Worm (Caenorhabditis elegans): ENCODE data around the gene rab-28.
"Not testable (repeated sequence)": the region's sequence is repeated elsewhere in the genome, so short reads cannot be mapped to it uniquely, and the experiment has no call there.

DNA sequence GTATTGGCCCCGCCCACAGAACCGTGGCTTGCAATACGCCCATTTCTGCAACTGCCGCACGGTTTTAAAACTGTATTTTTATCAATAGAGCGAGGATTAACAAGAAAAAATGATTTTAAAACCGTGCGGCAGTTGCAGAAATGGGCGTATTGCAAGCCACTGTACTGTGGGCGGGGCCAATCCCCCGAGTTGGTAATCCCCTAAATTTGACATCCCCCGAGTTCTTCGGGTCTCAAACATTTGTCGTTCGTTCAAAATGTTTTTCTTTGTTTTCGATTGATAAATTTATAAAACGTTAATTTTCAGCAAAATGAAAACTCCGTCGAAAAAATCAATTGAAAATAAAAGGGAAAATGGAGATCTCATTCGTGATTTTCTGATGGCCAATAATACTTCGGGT is 5.4 kb upstream of the rab-28 start, which contains the start of gene Y11D7A.7:
- not testable (repeated sequence) for TF ChIP-seq elt-2 (tag; optimal IDR thresholded peaks at IDR 0.05); pqm-1 (tag; optimal IDR thresholded peaks at IDR 0.05); daf-12 (tag; optimal IDR thresholded peaks at IDR 0.05); nhr-67 (tag; optimal IDR thresholded peaks at IDR 0.05); R02D3.7 (tag; optimal IDR thresholded peaks at IDR 0.05); nhr-12 (tag; optimal IDR thresholded peaks at IDR 0.05); nhr-28 (tag; optimal IDR thresholded peaks at IDR 0.05); ama-1 (optimal IDR thresholded peaks at IDR 0.05); ceh-16 (tag; optimal IDR thresholded peaks at IDR 0.05); pha-4 (tag; optimal IDR thresholded peaks at IDR 0.05)
